Fruit fly (Drosophila melanogaster): ENCODE measurements around the gene CG14160.

The CG14160 gene

dm6 chr3L:10105820-10106219 is 16.6 kb upstream of the CG14160 start:
- TF ChIP-seq CG8478 (optimal IDR thresholded peaks at IDR 0.05) (no peak), Six4 (GFP tag; optimal IDR thresholded peaks at IDR 0.05) (no peak), dpn (GFP tag; optimal IDR thresholded peaks at IDR 0.05) (no peak), CG9932 (GFP tag; IDR thresholded peaks at IDR 0.05) (0 out of 2 replicates have a peak, but pooled peaks have one; percentile 19), p53 (GFP tag; optimal IDR thresholded peaks at IDR 0.05) (no peak), CG11456 (GFP tag; IDR thresholded peaks at IDR 0.05) (0 out of 3 replicates have a peak, but pooled peaks have one; percentile 54), zen (tag; optimal IDR thresholded peaks at IDR 0.05) (peak; percentile 64), CG15601 (tag; optimal IDR thresholded peaks at IDR 0.05) (no peak), Hmx (GFP tag; optimal IDR thresholded peaks at IDR 0.05) (no peak), Oaz (GFP tag; IDR thresholded peaks at IDR 0.05) (no peak), Rfx (GFP tag; IDR thresholded peaks at IDR 0.05) (no peak)

dm6 chr3L:10100781-10101180 is 11.6 kb upstream of the CG14160 start, which contains the start of gene CG42826:
Gene CG42826 (minus strand): TSS chr3L:10100881.
- no peak for TF ChIP-seq Sox100B (GFP tag; optimal IDR thresholded peaks at IDR 0.05)

- TF ChIP-seq pnt (GFP tag; optimal IDR thresholded peaks at IDR 0.05): no peak
- no peak for TF ChIP-seq jing (GFP tag; optimal IDR thresholded peaks at IDR 0.05)
- no peak for TF ChIP-seq gem (tag; optimal IDR thresholded peaks at IDR 0.05)
- TF ChIP-seq CG11456 (GFP tag; IDR thresholded peaks at IDR 0.05): no peak
- TF ChIP-seq knrl (GFP tag; IDR thresholded peaks at IDR 0.05; ENCODE audit: partially characterized antibody): no peak
- no peak for TF ChIP-seq CG15269 (tag; optimal IDR thresholded peaks at IDR 0.05)
- no peak for TF ChIP-seq bigmax (GFP tag; optimal IDR thresholded peaks at IDR 0.05)
- TF ChIP-seq Ets65A (GFP tag): peak; percentile 86
These were observed 8.8 kb upstream of the CG14160 start, which contains the start of gene Srg2 for dm6 chr3L:10098015-10098414. Gene Srg2 (minus strand): TSS chr3L:10098115.

dm6 chr3L:10094722-10095121 is 5.5 kb upstream of the CG14160 start, which contains the start of gene CG32054:
Gene CG32054 (minus strand): TSS chr3L:10094738.
- TF ChIP-seq sug (tag; optimal IDR thresholded peaks at IDR 0.05) (peak; percentile 98), crc (GFP tag; optimal IDR thresholded peaks at IDR 0.05) (no peak), ci (GFP tag; IDR thresholded peaks at IDR 0.05) (no peak), ind (GFP tag; optimal IDR thresholded peaks at IDR 0.05) (no peak), Hey (tag; optimal IDR thresholded peaks at IDR 0.05) (peak; percentile 38), CG14441 (GFP tag; IDR thresholded peaks at IDR 0.05) (no peak), ttk (GFP tag; IDR thresholded peaks at IDR 0.05) (no peak), exex (tag; optimal IDR thresholded peaks at IDR 0.05) (peak; percentile 67), hkb (optimal IDR thresholded peaks at IDR 0.05) (no peak), hkb (GFP tag; IDR thresholded peaks at IDR 0.05) (no peak), Antp (GFP tag; optimal IDR thresholded peaks at IDR 0.05) (no peak), HLH4C (GFP tag; IDR thresholded peaks at IDR 0.05; ENCODE audit: partially characterized antibody) (no peak), bab2 (GFP tag; optimal IDR thresholded peaks at IDR 0.05) (no peak), CG9215 (GFP tag; IDR thresholded peaks at IDR 0.05) (no peak), sd (tag; optimal IDR thresholded peaks at IDR 0.05) (peak; percentile 39), grn (GFP tag; optimal IDR thresholded peaks at IDR 0.05) (peak; percentile 60), CG13424 (tag; optimal IDR thresholded peaks at IDR 0.05) (no peak), mirr (GFP tag; optimal IDR thresholded peaks at IDR 0.05) (peak; percentile 83), oc (tag; optimal IDR thresholded peaks at IDR 0.05) (no peak), CG6854 (GFP tag; optimal IDR thresholded peaks at IDR 0.05) (no peak), eyg (GFP tag; optimal IDR thresholded peaks at IDR 0.05) (no peak), org-1 (GFP tag; optimal IDR thresholded peaks at IDR 0.05) (no peak), CG7928 (GFP tag; optimal IDR thresholded peaks at IDR 0.05) (no peak), Ravus (GFP tag; IDR thresholded peaks at IDR 0.05) (no peak), GATAe (GFP tag; conservative IDR thresholded peaks at IDR 0.05) (peak; percentile 70), CG11695 (GFP tag; IDR thresholded peaks at IDR 0.05) (no peak), CG11093 (GFP tag; IDR thresholded peaks at IDR 0.05) (no peak), CG10431 (GFP tag; optimal IDR thresholded peaks at IDR 0.05) (peak; percentile 64), chinmo (GFP tag; IDR thresholded peaks at IDR 0.05; ENCODE audit: partially characterized antibody) (0 out of 4 replicates have a peak, but pooled peaks have one; percentile 26), gem (tag; optimal IDR thresholded peaks at IDR 0.05) (no peak)

All from whole organism, embryonic.